Worm (Caenorhabditis elegans) whole organism, L3 larva: ENCODE measurements around the gene F54E12.2.

ENCODE experiments used
- R02D3.7 ChIP-seq: fragments of 150-350 bp; optimal IDR thresholded peaks from 2 replicates; lab custom pipeline; 2014; ENCODE audit warnings: missing biosample characterization, missing genetic modification characterization
- ZK546.5 ChIP-seq: sonication (generic microtip); optimal IDR thresholded peaks from 2 replicates; lab custom pipeline; 2017; ENCODE audit warnings: missing biosample characterization, missing genetic modification characterization
- aly-2 ChIP-seq: fragments of 150-350 bp; optimal IDR thresholded peaks from 2 replicates; lab custom pipeline; 2014; ENCODE audit warnings: missing biosample characterization, missing genetic modification characterization
- ama-1 ChIP-seq: fragments of 150-350 bp; optimal IDR thresholded peaks from 2 replicates; lab custom pipeline; 2018
- ceh-16 ChIP-seq: sonication (generic microtip); optimal IDR thresholded peaks from 2 replicates; lab custom pipeline; 2017; ENCODE audit warnings: missing biosample characterization, missing genetic modification characterization
- ceh-28 ChIP-seq: fragments of 150-350 bp; optimal IDR thresholded peaks from 2 replicates; lab custom pipeline; 2014; ENCODE audit warnings: missing biosample characterization, missing genetic modification reagents, missing genetic modification characterization
- ceh-82 ChIP-seq: fragments of 150-350 bp; optimal IDR thresholded peaks from 2 replicates; lab custom pipeline; 2014; ENCODE audit warnings: missing biosample characterization, missing genetic modification characterization
- ceh-9 ChIP-seq: sonication (generic microtip); optimal IDR thresholded peaks from 2 replicates; lab custom pipeline; 2018; ENCODE audit warnings: missing biosample characterization, missing genetic modification characterization
- daf-12 ChIP-seq: fragments of 150-350 bp; optimal IDR thresholded peaks from 2 replicates; lab custom pipeline; 2014; ENCODE audit warnings: missing biosample characterization, missing genetic modification reagents, missing genetic modification characterization
- egl-27 ChIP-seq: sonication (generic microtip); optimal IDR thresholded peaks from 4 replicates; lab custom pipeline; 2017; ENCODE audit warnings: missing biosample characterization, missing genetic modification reagents, missing genetic modification characterization
- egl-5 ChIP-seq: fragments of 150-350 bp; optimal IDR thresholded peaks from 2 replicates; lab custom pipeline; 2017; ENCODE audit warnings: missing biosample characterization, missing genetic modification reagents, missing genetic modification characterization, inconsistent platforms
- elt-1 ChIP-seq: fragments of 150-350 bp; optimal IDR thresholded peaks from 2 replicates; lab custom pipeline; 2014; ENCODE audit warnings: missing biosample characterization, missing genetic modification characterization
- elt-2 ChIP-seq: sonication (generic microtip); optimal IDR thresholded peaks from 2 replicates; lab custom pipeline; 2016; ENCODE audit warnings: missing genetic modification reagents, mild to moderate bottlenecking, missing genetic modification characterization, missing compliant biosample characterization
- elt-3 ChIP-seq, 3 experiments: fragments of 150-350 bp in 1 of 3; sonication (generic microtip) in 2 of 3; optimal IDR thresholded peaks; 2 replicates in 2 of 3; 4 replicates in 1 of 3; lab custom pipeline; 2014 to 2017; ENCODE audit warnings: missing biosample characterization in 3 of 3, missing genetic modification characterization in 3 of 3
- eor-1 ChIP-seq, 2 experiments: fragments of 150-350 bp; optimal IDR thresholded peaks; 2 replicates each; lab custom pipeline; 2014 to 2018; ENCODE audit warnings: missing biosample characterization in 2 of 2, missing genetic modification characterization in 2 of 2
- fkh-10 ChIP-seq: sonication (generic microtip); optimal IDR thresholded peaks from 2 replicates; lab custom pipeline; 2017; ENCODE audit warnings: missing biosample characterization, missing genetic modification reagents, missing genetic modification characterization
- fkh-2 ChIP-seq: fragments of 150-350 bp; optimal IDR thresholded peaks from 2 replicates; lab custom pipeline; 2014; ENCODE audit warnings: missing biosample characterization, missing genetic modification reagents, missing genetic modification characterization
- fos-1 ChIP-seq: fragments of 150-350 bp; optimal IDR thresholded peaks from 2 replicates; lab custom pipeline; 2014; ENCODE audit warnings: missing biosample characterization, missing genetic modification characterization
- hmg-11 ChIP-seq: sonication (generic microtip); optimal IDR thresholded peaks from 2 replicates; lab custom pipeline; 2016; ENCODE audit warnings: missing genetic modification characterization, missing compliant biosample characterization
- jun-1 ChIP-seq: fragments of 150-350 bp; optimal IDR thresholded peaks from 2 replicates; lab custom pipeline; 2014; ENCODE audit warnings: missing biosample characterization, missing genetic modification reagents, missing genetic modification characterization
- lin-15B ChIP-seq: fragments of 150-350 bp; optimal IDR thresholded peaks from 2 replicates; lab custom pipeline; 2014; ENCODE audit warnings: missing biosample characterization, missing genetic modification characterization
- lin-39 ChIP-seq: fragments of 150-350 bp; optimal IDR thresholded peaks from 2 replicates; lab custom pipeline; 2018; ENCODE audit warnings: missing biosample characterization, missing genetic modification reagents, missing genetic modification characterization
- lsy-12 ChIP-seq: sonication (generic microtip); optimal IDR thresholded peaks from 2 replicates; lab custom pipeline; 2016; ENCODE audit warnings: mild to moderate bottlenecking, missing genetic modification characterization, missing compliant biosample characterization
- mdl-1 ChIP-seq: fragments of 150-350 bp; optimal IDR thresholded peaks from 2 replicates; lab custom pipeline; 2014; ENCODE audit warnings: missing biosample characterization, missing genetic modification characterization
- mml-1 ChIP-seq: fragments of 150-350 bp; sonication (generic microtip); optimal IDR thresholded peaks from 3 replicates; lab custom pipeline; 2014; ENCODE audit warnings: missing biosample characterization, missing genetic modification characterization
- nfya-1 ChIP-seq: sonication (generic microtip); optimal IDR thresholded peaks from 2 replicates; lab custom pipeline; 2017; ENCODE audit warnings: missing genetic modification characterization, mild to moderate bottlenecking, missing compliant biosample characterization, antibody characterized with exemption, moderate library complexity; ENCODE audit not compliant: insufficient read depth
- nhr-11 ChIP-seq: fragments of 150-350 bp; optimal IDR thresholded peaks from 2 replicates; lab custom pipeline; 2014; ENCODE audit warnings: missing biosample characterization, missing genetic modification characterization
- nhr-12 ChIP-seq: fragments of 150-350 bp; optimal IDR thresholded peaks from 2 replicates; lab custom pipeline; 2014; ENCODE audit warnings: missing biosample characterization, missing genetic modification characterization
- nhr-23 ChIP-seq: fragments of 150-350 bp; optimal IDR thresholded peaks from 2 replicates; lab custom pipeline; 2014; ENCODE audit warnings: missing biosample characterization, missing genetic modification reagents, missing genetic modification characterization
- nhr-237 ChIP-seq: fragments of 150-350 bp; optimal IDR thresholded peaks from 2 replicates; lab custom pipeline; 2014; ENCODE audit warnings: missing biosample characterization, missing genetic modification characterization
- nhr-25 ChIP-seq: sonication (generic microtip); optimal IDR thresholded peaks from 2 replicates; lab custom pipeline; 2017; ENCODE audit warnings: missing biosample characterization, missing genetic modification characterization
- nhr-28 ChIP-seq: fragments of 150-350 bp; optimal IDR thresholded peaks from 2 replicates; lab custom pipeline; 2014; ENCODE audit warnings: missing biosample characterization, missing genetic modification characterization
- nhr-43 ChIP-seq: sonication (generic microtip); optimal IDR thresholded peaks from 2 replicates; lab custom pipeline; 2016; ENCODE audit warnings: mild to moderate bottlenecking, missing genetic modification characterization, missing compliant biosample characterization; ENCODE audit not compliant: poor library complexity, severe bottlenecking
- nhr-67 ChIP-seq: fragments of 150-350 bp; optimal IDR thresholded peaks from 2 replicates; lab custom pipeline; 2014; ENCODE audit warnings: missing biosample characterization, missing genetic modification characterization
- nhr-76 ChIP-seq: fragments of 150-350 bp; sonication (generic microtip); optimal IDR thresholded peaks from 5 replicates; lab custom pipeline; 2014; ENCODE audit warnings: missing biosample characterization, missing genetic modification characterization
- nhr-77 ChIP-seq: fragments of 150-350 bp; optimal IDR thresholded peaks from 2 replicates; lab custom pipeline; 2014; ENCODE audit warnings: missing biosample characterization, missing genetic modification characterization
- pha-4 ChIP-seq: fragments of 150-350 bp; optimal IDR thresholded peaks from 2 replicates; lab custom pipeline; 2014; ENCODE audit warnings: missing biosample characterization, missing genetic modification reagents, missing genetic modification characterization
- pqm-1 ChIP-seq: fragments of 150-350 bp; optimal IDR thresholded peaks from 2 replicates; lab custom pipeline; 2017; ENCODE audit warnings: missing biosample characterization, missing genetic modification characterization, inconsistent platforms
- sea-2 ChIP-seq: fragments of 150-350 bp; sonication (generic microtip); optimal IDR thresholded peaks from 4 replicates; lab custom pipeline; 2014; ENCODE audit warnings: missing biosample characterization, missing genetic modification reagents, missing genetic modification characterization
- skn-1 ChIP-seq: fragments of 150-350 bp; optimal IDR thresholded peaks from 2 replicates; lab custom pipeline; 2014; ENCODE audit warnings: missing biosample characterization, missing genetic modification characterization
- snpc-4 ChIP-seq: fragments of 150-350 bp; optimal IDR thresholded peaks from 2 replicates; lab custom pipeline; 2014; ENCODE audit warnings: missing biosample characterization, missing genetic modification characterization
- tbx-2 ChIP-seq: sonication (generic microtip); optimal IDR thresholded peaks from 2 replicates; lab custom pipeline; 2016; ENCODE audit warnings: mild to moderate bottlenecking, missing genetic modification characterization, missing compliant biosample characterization
- unc-39 ChIP-seq: sonication (generic microtip); optimal IDR thresholded peaks from 4 replicates; lab custom pipeline; 2017; ENCODE audit warnings: missing biosample characterization, missing genetic modification characterization
- unc-62 ChIP-seq: fragments of 150-350 bp; sonication (generic microtip); optimal IDR thresholded peaks from 4 replicates; lab custom pipeline; 2014; ENCODE audit warnings: missing biosample characterization, missing genetic modification reagents, missing genetic modification characterization
- zag-1 ChIP-seq: fragments of 150-350 bp; optimal IDR thresholded peaks from 2 replicates; lab custom pipeline; 2014; ENCODE audit warnings: missing biosample characterization, missing genetic modification characterization
- ztf-11 ChIP-seq: fragments of 150-350 bp; optimal IDR thresholded peaks from 2 replicates; lab custom pipeline; 2014; ENCODE audit warnings: missing biosample characterization, missing genetic modification characterization
- ztf-4 ChIP-seq: fragments of 150-350 bp; optimal IDR thresholded peaks from 2 replicates; lab custom pipeline; 2014; ENCODE audit warnings: missing biosample characterization, missing genetic modification characterization

F54E12.2 gene

ce11 chrIV:11311484-11311883 lies 25.5 kb downstream of the F54E12.2 start:
- TF ChIP-seq ceh-16 (tag; lab: Kevin White, UChicago) (no peak), ama-1 (no peak), mml-1 (tag; lab: Kevin White, UChicago) (no peak), elt-1 (tag; lab: Kevin White, UChicago) (no peak), elt-3 (tag; optimal IDR thresholded peaks at IDR 0.05; lab: Kevin White, UChicago) (no peak), nhr-25 (tag; lab: Kevin White, UChicago) (no peak), nhr-43 (no peak), R02D3.7 (tag; lab: Kevin White, UChicago) (no peak), nhr-237 (no peak), nhr-11 (tag; lab: Kevin White, UChicago) (no peak), mdl-1 (tag; lab: Kevin White, UChicago) (no peak)
- TF ChIP-seq, all 47 proteins: peak for 0

- TF ChIP-seq nhr-43 (no peak), fos-1 (no peak), hmg-11 (tag; lab: Kevin White, UChicago) (peak; percentile 37), elt-3 (tag; optimal IDR thresholded peaks at IDR 0.05; lab: Kevin White, UChicago) (no peak), zag-1 (no peak), egl-5 (tag; lab: Kevin White, UChicago) (no peak), fkh-2 (tag; lab: Kevin White, UChicago) (no peak), nhr-76 (no peak), nhr-12 (tag; lab: Kevin White, UChicago) (no peak), sea-2 (no peak), nhr-23 (tag; lab: Kevin White, UChicago) (peak; percentile 2), mdl-1 (tag; lab: Kevin White, UChicago) (no peak), fkh-10 (peak; percentile 2), ceh-28 (tag; lab: Kevin White, UChicago) (no peak), elt-2 (tag; lab: Kevin White, UChicago) (peak; percentile 7), mml-1 (tag; lab: Kevin White, UChicago) (no peak), nhr-11 (tag; lab: Kevin White, UChicago) (no peak), unc-39 (no peak), ceh-9 (tag; lab: Kevin White, UChicago) (no peak), lin-15B (tag; lab: Kevin White, UChicago) (peak; percentile 30), pha-4 (tag; lab: Kevin White, UChicago) (peak; percentile 56), skn-1 (no peak), ama-1 (no peak), ceh-16 (tag; lab: Kevin White, UChicago) (no peak), snpc-4 (peak; percentile 26), nfya-1 (tag; lab: Kevin White, UChicago) (peak; percentile 59), pqm-1 (tag; lab: Kevin White, UChicago) (no peak), nhr-67 (tag; lab: Kevin White, UChicago) (no peak), nhr-237 (no peak), tbx-2 (tag; lab: Kevin White, UChicago) (no peak), unc-62 (GFP tag; lab: Kevin White, UChicago) (no peak), ceh-82 (tag; lab: Kevin White, UChicago) (no peak), lsy-12 (no peak), ztf-11 (tag; lab: Kevin White, UChicago) (no peak), elt-1 (tag; lab: Kevin White, UChicago) (no peak), jun-1 (no peak), lin-39 (no peak), eor-1 (tag; optimal IDR thresholded peaks at IDR 0.05; lab: Kevin White, UChicago) (no peak), ZK546.5 (no peak), nhr-77 (no peak), R02D3.7 (tag; lab: Kevin White, UChicago) (no peak), egl-27 (tag; lab: Kevin White, UChicago) (no peak), nhr-25 (tag; lab: Kevin White, UChicago) (no peak), ztf-4 (tag; lab: Kevin White, UChicago) (no peak), daf-12 (tag; lab: Kevin White, UChicago) (no peak), aly-2 (tag; lab: Kevin White, UChicago) (no peak), nhr-28 (tag; lab: Kevin White, UChicago) (no peak)
Observed at ce11 chrIV:11310624-11311023, 26.4 kb downstream of the F54E12.2 start, which contains the start of gene znf-207. TSS of gene znf-207 (plus strand) at chrIV:11310972.
